Fruit fly (Drosophila melanogaster) whole organism: Measurements from ENCODE around the gene Sos.

Experiments used
- CG8478 ChIP-seq: fragments of >200 bp; optimal IDR thresholded peaks from 2 replicates; lab custom pipeline; 2018; ENCODE audit warnings: inconsistent platforms
- Dll ChIP-seq: fragments of >200 bp; optimal IDR thresholded peaks from 2 replicates; lab custom pipeline; 2017
- EcR ChIP-seq, 2 experiments: fragments of >200 bp; optimal IDR thresholded peaks; 2 replicates each; lab custom pipeline; 2017; ENCODE audit warnings: missing biosample characterization in 2 of 2, missing genetic modification characterization in 2 of 2, missing genetic modification reagents in 2 of 2
- pan ChIP-seq: fragments of >200 bp; optimal IDR thresholded peaks from 2 replicates; lab custom pipeline; 2017
- psq ChIP-seq: fragments of >200 bp; optimal IDR thresholded peaks from 2 replicates; lab custom pipeline; 2017
- usp ChIP-seq: fragments of >200 bp; optimal IDR thresholded peaks from 2 replicates; lab custom pipeline; 2017; ENCODE audit warnings: missing biosample characterization, missing genetic modification characterization, mixed read lengths

Gene Sos

DNA sequence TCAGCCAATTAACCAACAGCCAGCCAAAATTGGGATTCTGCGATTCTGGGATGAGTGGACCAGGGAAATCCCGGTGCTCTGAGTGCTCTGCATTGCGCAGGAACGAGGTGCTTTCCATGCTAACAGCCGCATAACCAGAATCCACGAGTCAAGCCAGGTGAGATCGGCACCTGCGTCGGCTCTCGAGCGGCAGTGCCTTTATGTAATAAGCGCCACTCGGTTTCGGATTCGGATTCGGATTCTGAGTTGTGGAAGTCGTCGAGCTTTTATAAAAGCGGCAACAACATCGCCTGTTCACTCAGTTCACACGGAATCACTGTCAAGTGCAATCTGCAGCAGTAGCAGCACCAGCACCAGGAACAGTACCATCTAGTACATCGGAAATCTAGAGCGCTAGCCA, 7.3 kb downstream of the Sos start, which contains the start of gene b:
b (plus strand) TSS at position 301 of the 400 bp plus-strand sequence.
- TF ChIP-seq pan (lab: Kevin White, UChicago) (no peak), EcR (GFP tag; optimal IDR thresholded peaks at IDR 0.05; lab: Kevin White, UChicago) (no peak), CG8478 (lab: Kevin White, UChicago) (no peak), Dll (lab: Kevin White, UChicago) (no peak), usp (GFP tag; lab: Kevin White, UChicago) (no peak), psq (lab: Kevin White, UChicago) (no peak)

DNA sequence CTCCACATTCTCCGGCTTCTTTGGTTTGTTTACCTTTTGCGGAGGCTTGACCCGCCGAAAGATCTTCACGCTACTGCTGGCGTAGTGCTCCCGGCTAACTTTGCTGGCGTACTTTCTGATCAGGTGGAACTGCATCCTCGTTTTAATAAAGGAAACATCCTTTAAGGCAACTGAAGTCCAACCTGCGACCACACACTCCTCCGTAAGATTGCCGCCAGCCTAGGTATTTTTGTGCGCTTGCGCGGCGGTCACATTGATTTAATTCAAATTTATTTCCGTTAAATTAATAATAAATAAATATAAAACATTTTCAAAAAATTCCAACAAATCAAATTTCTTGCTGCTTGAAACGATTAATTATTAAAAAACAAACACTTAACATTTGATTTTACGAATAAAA, 13.9 kb downstream of the Sos start, which contains the start of gene PolG1:
PolG1 (minus strand) TSS at position 216 of the 400 bp plus-strand sequence.
- no peak for TF ChIP-seq psq (lab: Kevin White, UChicago)
- no peak for TF ChIP-seq usp (GFP tag; lab: Kevin White, UChicago)
- TF ChIP-seq Dll (lab: Kevin White, UChicago), result no peak
- TF ChIP-seq pan (lab: Kevin White, UChicago), result no peak
- TF ChIP-seq CG8478 (lab: Kevin White, UChicago), result no peak
- no peak for TF ChIP-seq EcR (GFP tag; optimal IDR thresholded peaks at IDR 0.05; lab: Kevin White, UChicago)

DNA sequence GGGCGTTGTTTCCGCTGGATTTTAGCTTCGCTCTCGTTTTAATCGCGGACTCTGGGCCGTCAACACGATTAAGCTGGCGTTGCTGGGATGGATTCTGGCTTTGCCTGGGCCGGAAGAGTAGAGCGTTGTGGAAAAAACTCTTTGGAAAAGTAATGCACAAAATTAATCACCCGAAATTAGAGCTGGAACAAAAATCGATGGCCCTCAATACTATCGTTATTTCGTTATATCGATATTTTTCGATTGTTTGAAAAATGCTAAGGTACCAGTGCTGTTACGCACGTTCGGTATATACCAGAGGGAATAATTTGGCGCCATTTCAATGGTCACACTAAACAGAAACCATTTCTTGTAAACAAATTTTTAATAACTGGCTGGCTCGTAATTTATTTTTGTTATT, 15.9 kb downstream of the Sos start, which contains the start of the genes Arpc1 and Orc5:
Arpc1 (minus strand) TSS at position 202 of the 400 bp plus-strand sequence.
Orc5 (plus strand) TSS at position 298 of the 400 bp plus-strand sequence.
- TF ChIP-seq Dll (lab: Kevin White, UChicago) (no peak), psq (lab: Kevin White, UChicago) (no peak), EcR (GFP tag; optimal IDR thresholded peaks at IDR 0.05; lab: Kevin White, UChicago) (no peak), pan (lab: Kevin White, UChicago) (no peak), CG8478 (lab: Kevin White, UChicago) (no peak)

DNA sequence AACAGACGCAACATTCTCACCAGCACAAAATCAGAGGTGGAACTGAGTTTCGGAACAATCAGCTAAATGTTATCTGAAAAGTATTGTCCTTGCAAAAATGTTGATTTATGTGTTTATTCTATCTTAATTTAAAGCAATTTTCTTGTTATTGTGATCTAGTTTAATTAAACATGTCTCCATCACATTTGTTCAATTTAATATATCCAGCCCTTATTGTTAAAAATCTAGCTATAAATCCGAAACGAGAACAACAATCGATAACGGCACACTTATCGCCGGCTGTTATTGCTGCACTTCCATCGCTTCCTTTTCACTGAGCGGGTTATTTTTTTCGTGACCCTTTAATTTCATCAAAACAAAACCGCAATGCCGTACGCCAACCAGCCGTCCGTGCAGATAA, 19.4 kb downstream of the Sos start, which contains the start of the genes GatC, PolG2 and Polr2C:
GatC (minus strand) TSS at position 48 of the 400 bp plus-strand sequence.
PolG2 (minus strand) TSS at position 48 of the 400 bp plus-strand sequence.
Polr2C (plus strand) TSS at position 280 of the 400 bp plus-strand sequence.
- TF ChIP-seq pan (lab: Kevin White, UChicago) (no peak), psq (lab: Kevin White, UChicago) (no peak), Dll (lab: Kevin White, UChicago) (no peak), usp (GFP tag; lab: Kevin White, UChicago) (no peak), CG8478 (lab: Kevin White, UChicago) (no peak), EcR (GFP tag; optimal IDR thresholded peaks at IDR 0.05; lab: Kevin White, UChicago) (no peak)

DNA sequence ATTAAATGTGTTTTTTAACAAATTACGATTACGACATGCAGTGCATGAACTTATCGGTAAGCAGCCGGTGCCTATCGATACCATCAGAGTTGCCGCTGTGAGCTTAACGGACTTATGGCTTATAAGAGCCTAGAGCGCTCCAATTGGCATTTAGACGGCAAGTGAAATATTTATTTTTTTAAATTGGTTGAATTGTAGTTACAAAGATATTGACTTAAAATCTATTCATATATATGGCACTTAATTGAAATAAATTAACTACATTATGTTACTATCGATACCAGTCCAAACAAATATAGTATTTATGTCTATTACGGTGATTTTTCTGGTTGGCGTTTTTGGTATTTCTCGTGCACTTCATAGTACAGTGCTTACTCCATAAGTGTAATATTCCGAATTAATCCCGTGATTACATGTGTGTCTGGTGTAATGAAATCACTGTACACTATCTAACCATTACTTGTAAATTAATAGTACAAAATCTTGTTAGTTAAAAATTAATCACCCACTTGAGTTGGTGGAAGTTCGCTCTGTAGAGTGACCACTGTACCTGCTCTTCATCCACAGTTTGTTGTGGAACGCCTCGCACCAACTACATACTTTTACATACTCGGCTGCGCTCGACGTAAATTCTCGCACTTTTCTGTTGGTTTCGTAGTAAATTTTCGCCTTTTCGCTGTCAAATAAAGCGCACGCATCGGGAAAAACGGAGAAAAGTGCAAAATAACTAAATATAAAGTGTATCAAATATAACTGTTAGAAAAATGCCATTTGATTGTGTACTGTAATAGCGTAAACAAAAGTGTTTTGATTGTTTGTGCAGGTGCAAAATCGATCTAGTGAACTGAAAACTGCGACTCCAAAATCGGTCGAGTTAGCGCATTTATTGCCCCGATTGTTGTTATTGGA, 21.6 kb downstream of the Sos start, which contains the start of the genes mRpS23 and CenG1A:
mRpS23 (minus strand) TSS at position 71 of the 909 bp plus-strand sequence.
CenG1A (plus strand) TSS at position 563 of the 909 bp plus-strand sequence.
- no peak for TF ChIP-seq pan (lab: Kevin White, UChicago)
- no peak for TF ChIP-seq psq (lab: Kevin White, UChicago)

DNA sequence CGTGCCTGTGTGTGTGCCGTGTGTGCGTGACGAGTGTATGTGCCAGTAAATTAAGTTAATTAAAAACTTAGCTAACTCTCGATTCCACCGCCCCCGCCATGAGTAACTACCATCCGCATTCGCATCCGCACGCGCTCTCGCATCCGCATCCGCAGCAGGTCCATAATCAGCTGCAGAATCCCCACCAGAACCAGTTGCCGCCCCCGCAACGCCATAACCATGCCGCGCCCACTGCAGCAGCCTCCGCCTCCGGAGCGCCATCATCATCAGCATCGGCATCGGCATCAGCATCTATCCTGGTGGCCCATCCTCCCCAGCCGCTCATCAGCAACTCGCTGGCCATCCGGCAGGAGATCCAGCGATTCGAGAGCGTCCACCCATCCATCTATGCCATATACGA, 22.3 kb downstream of the Sos start:
- TF ChIP-seq pan (lab: Kevin White, UChicago), result no peak
- TF ChIP-seq CG8478 (lab: Kevin White, UChicago), result no peak
- TF ChIP-seq EcR (GFP tag; optimal IDR thresholded peaks at IDR 0.05; lab: Kevin White, UChicago), result no peak
- no peak for TF ChIP-seq psq (lab: Kevin White, UChicago)
- no peak for TF ChIP-seq usp (GFP tag; lab: Kevin White, UChicago)
- TF ChIP-seq Dll (lab: Kevin White, UChicago), result no peak

DNA sequence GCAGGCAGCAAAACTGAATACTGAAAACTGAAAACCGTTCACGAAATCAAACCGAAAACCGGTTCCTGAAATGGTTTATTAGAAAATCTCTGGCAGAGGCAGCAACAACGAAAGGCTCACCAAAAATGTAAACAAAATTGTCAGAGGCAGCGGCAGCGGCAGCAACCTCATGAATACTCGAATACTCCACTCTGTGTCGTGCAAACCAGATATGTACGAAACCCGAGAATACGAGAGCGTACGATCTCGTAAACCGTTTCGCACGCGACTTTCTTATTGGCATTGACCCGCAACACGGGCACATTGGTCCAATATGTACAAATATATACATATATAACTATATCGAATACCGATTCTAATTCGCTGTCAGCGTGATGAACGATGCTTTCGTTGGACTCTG, 24.0 kb downstream of the Sos start:
- TF ChIP-seq psq (lab: Kevin White, UChicago), result no peak
- no peak for TF ChIP-seq EcR (GFP tag; optimal IDR thresholded peaks at IDR 0.05; lab: Kevin White, UChicago)
- no peak for TF ChIP-seq CG8478 (lab: Kevin White, UChicago)
- no peak for TF ChIP-seq usp (GFP tag; lab: Kevin White, UChicago)
- TF ChIP-seq Dll (lab: Kevin White, UChicago), result no peak
- no peak for TF ChIP-seq pan (lab: Kevin White, UChicago)

DNA sequence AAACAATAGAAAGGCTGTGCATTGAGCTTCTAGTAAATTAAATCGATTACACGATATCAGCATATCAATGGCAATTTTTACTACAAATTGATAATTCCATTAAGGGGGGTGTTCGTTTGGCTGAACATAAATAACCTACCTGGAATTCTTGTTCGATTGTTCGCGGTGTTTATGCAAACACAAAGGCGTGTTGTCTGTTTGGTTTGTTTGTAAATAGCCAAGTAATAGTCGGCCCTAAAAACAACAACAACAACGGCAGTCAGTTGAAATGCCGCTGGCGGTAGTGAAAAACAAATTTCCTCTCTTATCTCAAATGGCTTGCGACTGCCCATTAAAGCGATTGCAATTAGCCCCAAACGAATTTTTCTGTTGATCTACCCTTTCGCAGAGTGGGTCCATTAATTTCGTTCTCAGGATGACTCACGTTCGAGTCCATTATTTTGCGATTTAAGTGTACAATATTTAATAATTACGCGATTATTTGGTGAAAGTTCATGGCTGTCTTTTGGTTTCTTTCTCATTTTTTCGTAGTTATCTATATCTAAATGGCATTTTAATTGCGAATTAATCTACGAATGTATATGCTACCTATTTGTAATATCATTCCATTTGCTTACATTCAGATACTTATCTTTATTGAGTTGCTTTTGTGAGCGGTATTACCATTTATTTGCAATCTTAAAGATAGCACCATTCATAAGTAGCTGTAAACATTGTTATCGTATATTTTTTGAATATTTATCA, 25.2 kb downstream of the Sos start:
- TF ChIP-seq psq (lab: Kevin White, UChicago) (no peak), pan (lab: Kevin White, UChicago) (no peak), EcR (GFP tag; optimal IDR thresholded peaks at IDR 0.05; lab: Kevin White, UChicago) (no peak), usp (GFP tag; lab: Kevin White, UChicago) (no peak), CG8478 (lab: Kevin White, UChicago) (no peak), Dll (lab: Kevin White, UChicago) (no peak)

DNA sequence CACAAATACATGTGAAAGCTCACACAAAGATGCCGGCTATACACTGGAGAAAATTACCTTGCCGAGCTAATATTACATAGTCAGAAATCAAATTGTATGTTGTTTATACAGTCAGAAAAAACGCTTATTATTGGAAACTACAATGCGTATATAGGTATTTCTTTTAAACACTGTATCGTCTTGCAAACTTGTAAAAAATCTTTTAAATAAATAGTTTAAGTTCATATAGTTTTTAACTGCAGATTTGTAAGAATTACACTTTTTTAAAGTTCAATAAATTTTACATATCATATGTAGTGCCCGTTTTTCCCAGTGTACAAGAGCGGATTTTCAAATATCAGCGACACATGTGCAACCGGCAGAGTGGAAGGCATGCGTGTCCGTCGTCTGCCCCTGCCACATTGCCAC, 26.1 kb downstream of the Sos start:
- TF ChIP-seq EcR (GFP tag; optimal IDR thresholded peaks at IDR 0.05; lab: Kevin White, UChicago), result no peak
- TF ChIP-seq CG8478 (lab: Kevin White, UChicago), result no peak
- no peak for TF ChIP-seq psq (lab: Kevin White, UChicago)
- no peak for TF ChIP-seq usp (GFP tag; lab: Kevin White, UChicago)
- TF ChIP-seq Dll (lab: Kevin White, UChicago), result no peak
- TF ChIP-seq pan (lab: Kevin White, UChicago), result no peak

DNA sequence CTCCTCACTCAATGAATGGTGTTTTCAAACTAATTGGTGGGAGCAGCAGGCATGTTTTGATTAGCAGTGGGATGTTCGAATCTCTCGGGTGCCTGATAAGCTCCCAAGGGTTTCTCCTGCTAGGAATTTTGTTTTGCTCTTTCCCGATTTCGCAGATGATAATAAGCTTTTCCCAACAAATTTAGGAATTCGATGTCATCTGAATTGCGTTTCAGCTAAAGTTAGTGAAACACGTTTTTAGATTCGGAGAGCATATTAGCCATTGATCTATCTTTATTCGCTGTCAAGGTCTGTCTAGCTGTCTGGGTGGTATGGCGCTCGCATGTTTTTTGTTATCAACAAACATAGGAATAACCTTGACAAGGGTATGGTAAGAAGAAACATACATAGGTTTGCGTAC, 27.9 kb downstream of the Sos start, which contains the start of gene CG33307:
CG33307 (minus strand) TSS at position 13 of the 400 bp plus-strand sequence.
- TF ChIP-seq psq (lab: Kevin White, UChicago), result no peak
- no peak for TF ChIP-seq usp (GFP tag; lab: Kevin White, UChicago)
- no peak for TF ChIP-seq pan (lab: Kevin White, UChicago)
- TF ChIP-seq EcR (GFP tag; optimal IDR thresholded peaks at IDR 0.05; lab: Kevin White, UChicago), result no peak
